Worm (Caenorhabditis elegans) whole organism, early embryonic: Measurements from ENCODE around the gene F38C2.7.

Experiments used
- F13C5.2 ChIP-seq: sonication (generic microtip); optimal IDR thresholded peaks from 2 replicates; lab custom pipeline; 2017; ENCODE audit warnings: mild to moderate bottlenecking, missing genetic modification characterization, inconsistent platforms, missing compliant biosample characterization
- aly-1 ChIP-seq: sonication (generic microtip); optimal IDR thresholded peaks from 2 replicates; lab custom pipeline; 2016; ENCODE audit warnings: missing genetic modification characterization, missing compliant biosample characterization
- ama-1 ChIP-seq: fragments of 150-350 bp; optimal IDR thresholded peaks from 2 replicates; lab custom pipeline; 2014
- ceh-36 ChIP-seq: sonication (generic microtip); optimal IDR thresholded peaks from 2 replicates; lab custom pipeline; 2016; ENCODE audit warnings: missing genetic modification characterization, inconsistent platforms, missing compliant biosample characterization
- ets-7 ChIP-seq: sonication (generic microtip); optimal IDR thresholded peaks from 2 replicates; lab custom pipeline; 2016; ENCODE audit warnings: missing genotype, missing genetic modification characterization, missing compliant biosample characterization
- flt-1 ChIP-seq: fragments of 200-800 bp; sonication (Bioruptor generic); IDR thresholded peaks from 2 replicates; pipeline ENCODE4 v1.3.6; 2022; ENCODE audit warnings: missing genetic modification characterization, missing compliant biosample characterization
- scrt-1 ChIP-seq: fragments of 200-800 bp; sonication (Bioruptor generic); IDR thresholded peaks from 2 replicates; pipeline ENCODE4 v1.3.6; 2022; ENCODE audit warnings: missing genetic modification characterization, missing compliant biosample characterization
- sea-1 ChIP-seq: fragments of 200-800 bp; sonication (Bioruptor generic); conservative IDR thresholded peaks from 2 replicates; pipeline ENCODE4 v1.3.6; 2022; ENCODE audit warnings: missing genetic modification characterization, missing compliant biosample characterization

DNA sequence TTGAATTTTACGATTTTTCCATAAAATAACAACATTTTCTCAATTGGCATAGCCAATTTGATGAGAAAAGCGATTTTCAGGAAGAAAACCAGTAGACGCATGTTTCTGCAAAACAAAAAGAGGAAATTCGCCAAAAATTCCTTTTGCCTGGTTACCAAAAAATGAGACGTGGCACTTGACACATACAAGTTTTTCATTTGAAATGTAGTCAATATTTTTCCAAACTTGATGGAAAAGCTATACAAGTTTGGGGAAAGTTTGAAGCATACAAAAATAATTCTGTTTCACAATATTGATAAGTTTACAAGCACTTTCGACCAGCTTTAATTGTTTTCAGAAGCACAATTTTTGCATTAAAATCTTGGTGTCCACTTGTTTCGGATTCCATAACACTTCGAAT, 3.4 kb upstream of the F38C2.7 start, which contains the start of gene clec-191:
- TF ChIP-seq ama-1 (lab: Kevin White, UChicago) (no peak), sea-1 (no peak), F13C5.2 (tag; lab: Kevin White, UChicago) (no peak), ceh-36 (no peak), scrt-1 (no peak), ets-7 (tag; lab: Kevin White, UChicago) (no peak), aly-1 (tag; lab: Kevin White, UChicago) (no peak), flt-1 (no peak)
